Fruit fly (Drosophila melanogaster) whole organism, embryonic: Measurements from ENCODE around the gene Usp8.

Experiments used
- Abd-B ChIP-seq: fragments of 200-800 bp; sonication (Bioruptor generic); optimal IDR thresholded peaks from 2 replicates; lab custom pipeline; 2018; ENCODE audit warnings: missing biosample characterization, mild to moderate bottlenecking, missing genetic modification characterization, moderate library complexity
- B-H2 ChIP-seq: fragments of 200-800 bp; sonication (Bioruptor generic); optimal IDR thresholded peaks from 2 replicates; lab custom pipeline; 2018; ENCODE audit warnings: missing biosample characterization, mild to moderate bottlenecking, missing genetic modification characterization
- BtbVII ChIP-seq: fragments of 200-800 bp; sonication (Bioruptor generic); optimal IDR thresholded peaks from 3 replicates; lab custom pipeline; 2017; ENCODE audit warnings: missing biosample characterization, mild to moderate bottlenecking, missing genetic modification characterization
- CG10462 ChIP-seq: fragments of 200-800 bp; sonication (Bioruptor generic); optimal IDR thresholded peaks from 2 replicates; lab custom pipeline; 2016; ENCODE audit warnings: missing biosample characterization, missing genetic modification characterization
- CG10543 ChIP-seq: fragments of 200-800 bp; sonication (Bioruptor generic); optimal IDR thresholded peaks from 3 replicates; lab custom pipeline; 2017; ENCODE audit warnings: missing biosample characterization, mild to moderate bottlenecking, missing genetic modification characterization, moderate library complexity
- CG11093 ChIP-seq: fragments of 200-800 bp; sonication (Bioruptor generic); IDR thresholded peaks from 3 replicates; pipeline ENCODE4 v1.3.6; 2022; ENCODE audit warnings: missing biosample characterization, missing genetic modification characterization
- CG11247 ChIP-seq: fragments of 200-800 bp; sonication (Bioruptor generic); IDR thresholded peaks from 2 replicates; pipeline ENCODE4 v1.3.6; 2022; ENCODE audit warnings: missing biosample characterization, missing genetic modification characterization
- CG11560 ChIP-seq: fragments of 200-800 bp; sonication (Bioruptor generic); IDR thresholded peaks from 3 replicates; pipeline ENCODE4 v1.3.6; 2022; ENCODE audit warnings: missing biosample characterization, missing genetic modification characterization
- CG13775 ChIP-seq: fragments of 200-800 bp; sonication (Bioruptor generic); optimal IDR thresholded peaks from 3 replicates; lab custom pipeline; 2017; ENCODE audit warnings: missing biosample characterization, mild to moderate bottlenecking, missing genetic modification characterization
- CG14667 ChIP-seq: fragments of 200-800 bp; sonication (Bioruptor generic); IDR thresholded peaks from 2 replicates; pipeline ENCODE4 v1.3.6; 2022; ENCODE audit warnings: missing biosample characterization, missing genetic modification characterization
- CG14710 ChIP-seq: fragments of 200-800 bp; sonication (Bioruptor generic); optimal IDR thresholded peaks from 3 replicates; lab custom pipeline; 2019; ENCODE audit warnings: missing biosample characterization, mild to moderate bottlenecking, missing genetic modification characterization, moderate library complexity
- CG14965 ChIP-seq: fragments of 200-800 bp; sonication (Bioruptor generic); optimal IDR thresholded peaks from 2 replicates; lab custom pipeline; 2016; ENCODE audit warnings: missing biosample characterization, missing genetic modification characterization, borderline replicate concordance
- CG15011 ChIP-seq: fragments of 200-800 bp; sonication (Bioruptor generic); optimal IDR thresholded peaks from 3 replicates; lab custom pipeline; 2018; ENCODE audit warnings: missing biosample characterization, mild to moderate bottlenecking, missing genetic modification characterization
- CG1647 ChIP-seq: fragments of 200-800 bp; sonication (Bioruptor generic); optimal IDR thresholded peaks from 3 replicates; lab custom pipeline; 2016; ENCODE audit warnings: missing biosample characterization, missing genetic modification characterization
- CG17568 ChIP-seq: fragments of 200-800 bp; sonication (Bioruptor generic); optimal IDR thresholded peaks from 2 replicates; lab custom pipeline; 2018; ENCODE audit warnings: missing biosample characterization, mild to moderate bottlenecking, missing genetic modification characterization, moderate library complexity
- CG18599 ChIP-seq: fragments of 200-800 bp; sonication (Bioruptor generic); optimal IDR thresholded peaks from 3 replicates; lab custom pipeline; 2017; ENCODE audit warnings: missing biosample characterization, missing genetic modification characterization, mild to moderate bottlenecking, moderate library complexity, missing genetic modification reagents
- CG34422 ChIP-seq: fragments of 200-800 bp; sonication (Bioruptor generic); IDR thresholded peaks from 3 replicates; pipeline ENCODE4 v1.3.6; 2022; ENCODE audit warnings: missing biosample characterization, missing genetic modification characterization
- CG7745 ChIP-seq: fragments of 200-800 bp; sonication (Bioruptor generic); optimal IDR thresholded peaks from 2 replicates; lab custom pipeline; 2018; ENCODE audit warnings: missing biosample characterization, mild to moderate bottlenecking, missing genetic modification characterization, moderate library complexity
- CG7963 ChIP-seq: fragments of 200-800 bp; sonication (Bioruptor generic); IDR thresholded peaks from 3 replicates; pipeline ENCODE4 v1.3.6; 2022; ENCODE audit warnings: missing biosample characterization, missing genetic modification characterization; ENCODE audit not compliant: partially characterized antibody
- CG9215 ChIP-seq: fragments of 200-800 bp; sonication (Bioruptor generic); IDR thresholded peaks from 2 replicates; pipeline ENCODE4 v1.3.6; 2022; ENCODE audit warnings: missing biosample characterization, missing genetic modification characterization
- CG9727 ChIP-seq: fragments of 200-800 bp; sonication (Bioruptor generic); optimal IDR thresholded peaks from 3 replicates; lab custom pipeline; 2017; ENCODE audit warnings: missing biosample characterization, mild to moderate bottlenecking, missing genetic modification characterization
- CkIIα-i1 ChIP-seq: fragments of 200-800 bp; sonication (Bioruptor generic); IDR thresholded peaks from 2 replicates; pipeline ENCODE4 v1.3.6; 2022; ENCODE audit warnings: missing biosample characterization, missing genetic modification characterization
- D19A ChIP-seq: fragments of 200-800 bp; optimal IDR thresholded peaks from 3 replicates; lab custom pipeline; 2019; ENCODE audit warnings: missing biosample characterization, mild to moderate bottlenecking, missing genetic modification characterization, moderate library complexity
- Dll ChIP-seq: fragments of 200-800 bp; sonication (Bioruptor generic); IDR thresholded peaks from 4 replicates; pipeline ENCODE4 v1.3.6; 2022; ENCODE audit warnings: missing biosample characterization, missing genetic modification characterization; ENCODE audit not compliant: partially characterized antibody
- Elba2 ChIP-seq: fragments of 200-800 bp; sonication (Bioruptor generic); optimal IDR thresholded peaks from 3 replicates; lab custom pipeline; 2016; ENCODE audit warnings: missing biosample characterization, missing genetic modification characterization
- Ets97D ChIP-seq: fragments of 200-800 bp; sonication (Bioruptor generic); optimal IDR thresholded peaks from 3 replicates; lab custom pipeline; 2016; ENCODE audit warnings: missing biosample characterization, missing genetic modification characterization
- NC2β ChIP-seq: fragments of 200-800 bp; sonication (Bioruptor generic); optimal IDR thresholded peaks from 2 replicates; lab custom pipeline; 2016; ENCODE audit warnings: missing biosample characterization, missing genetic modification characterization
- NfI ChIP-seq: fragments of 200-800 bp; sonication (Bioruptor generic); optimal IDR thresholded peaks from 3 replicates; lab custom pipeline; 2018; ENCODE audit warnings: missing biosample characterization, mild to moderate bottlenecking, missing genetic modification characterization, moderate library complexity
- Sin3A ChIP-seq: fragments of >200 bp; optimal IDR thresholded peaks from 2 replicates; lab custom pipeline; 2018
- Six4 ChIP-seq: fragments of 200-800 bp; sonication (Bioruptor generic); optimal IDR thresholded peaks from 2 replicates; lab custom pipeline; 2016; ENCODE audit warnings: missing biosample characterization, missing genetic modification characterization
- Sry-β ChIP-seq: fragments of 200-800 bp; sonication (Bioruptor generic); optimal IDR thresholded peaks from 2 replicates; lab custom pipeline; 2018; ENCODE audit warnings: missing biosample characterization, mild to moderate bottlenecking, missing genetic modification characterization, moderate library complexity
- Stat92E ChIP-seq, 3 experiments: fragments of >200 bp in 2 of 3; fragments of 200-800 bp in 1 of 3; sonication (Bioruptor generic) in 1 of 3; optimal IDR thresholded peaks; 2 replicates each; lab custom pipeline; 2017 to 2019; ENCODE audit warnings: missing biosample characterization in 3 of 3, missing genetic modification characterization in 3 of 3, mild to moderate bottlenecking in 1 of 3, moderate library complexity in 1 of 3
- bbx ChIP-seq: fragments of 200-800 bp; sonication (Bioruptor generic); IDR thresholded peaks from 2 replicates; pipeline ENCODE4 v1.3.6; 2022; ENCODE audit warnings: missing biosample characterization, missing genetic modification characterization; ENCODE audit not compliant: partially characterized antibody
- bsh ChIP-seq, 2 experiments: fragments of 200-800 bp; sonication (Bioruptor generic); optimal IDR thresholded peaks; 2 replicates each; lab custom pipeline; 2017 to 2018; ENCODE audit warnings: mild to moderate bottlenecking in 2 of 2, missing biosample characterization in 2 of 2, missing genetic modification characterization in 2 of 2, moderate library complexity in 1 of 2
- crp ChIP-seq, 2 experiments: fragments of 200-800 bp; sonication (Bioruptor generic); optimal IDR thresholded peaks; 2 replicates in 1 of 2; 3 replicates in 1 of 2; lab custom pipeline; 2017; ENCODE audit warnings: missing biosample characterization in 2 of 2, missing genetic modification characterization in 2 of 2, mild to moderate bottlenecking in 1 of 2, moderate library complexity in 1 of 2
- da ChIP-seq: fragments of 200-800 bp; sonication (Bioruptor generic); optimal IDR thresholded peaks from 2 replicates; lab custom pipeline; 2016; ENCODE audit warnings: missing biosample characterization, missing genetic modification characterization
- dati ChIP-seq: fragments of 200-800 bp; sonication (Bioruptor generic); IDR thresholded peaks from 2 replicates; pipeline ENCODE4 v1.3.6; 2022; ENCODE audit warnings: missing biosample characterization, missing genetic modification characterization
- dmrt99B ChIP-seq: fragments of 200-800 bp; sonication (Bioruptor generic); optimal IDR thresholded peaks from 2 replicates; lab custom pipeline; 2018; ENCODE audit warnings: missing biosample characterization, mild to moderate bottlenecking, missing genetic modification characterization, moderate library complexity
- gce ChIP-seq: fragments of 200-800 bp; sonication (Bioruptor generic); IDR thresholded peaks from 3 replicates; pipeline ENCODE4 v1.3.6; 2022; ENCODE audit warnings: missing biosample characterization, missing genetic modification characterization
- h ChIP-seq: fragments of >200 bp; optimal IDR thresholded peaks from 2 replicates; lab custom pipeline; 2017
- her ChIP-seq: fragments of 200-800 bp; sonication (Bioruptor generic); optimal IDR thresholded peaks from 2 replicates; lab custom pipeline; 2016; ENCODE audit warnings: missing biosample characterization, missing genetic modification characterization
- hth ChIP-seq: fragments of >200 bp; optimal IDR thresholded peaks from 2 replicates; lab custom pipeline; 2017; ENCODE audit warnings: inconsistent platforms
- lab ChIP-seq: fragments of 200-800 bp; sonication (Bioruptor generic); optimal IDR thresholded peaks from 3 replicates; lab custom pipeline; 2017; ENCODE audit warnings: missing biosample characterization, missing genetic modification characterization, mild to moderate bottlenecking, moderate library complexity, missing genetic modification reagents
- mam ChIP-seq: fragments of 200-800 bp; sonication (Bioruptor generic); optimal IDR thresholded peaks from 3 replicates; lab custom pipeline; 2016; ENCODE audit warnings: missing biosample characterization, missing genetic modification characterization
- sna ChIP-seq: fragments of 200-800 bp; sonication (Bioruptor generic); IDR thresholded peaks from 2 replicates; pipeline ENCODE4 v1.3.6; 2022; ENCODE audit warnings: missing biosample characterization, missing genetic modification characterization; ENCODE audit not compliant: partially characterized antibody
- ttk ChIP-seq: fragments of 200-800 bp; sonication (Bioruptor generic); IDR thresholded peaks from 2 replicates; pipeline ENCODE4 v2.1.2; 2022; ENCODE audit warnings: missing biosample characterization, missing genetic modification characterization
- tup ChIP-seq: fragments of 200-800 bp; sonication (Bioruptor generic); optimal IDR thresholded peaks from 2 replicates; lab custom pipeline; 2016; ENCODE audit warnings: missing biosample characterization, mild to moderate bottlenecking, missing genetic modification characterization, moderate library complexity
- unc-4 ChIP-seq: fragments of 200-800 bp; sonication (Bioruptor generic); IDR thresholded peaks from 2 replicates; pipeline ENCODE4 v1.3.6; 2022; ENCODE audit warnings: missing biosample characterization, missing genetic modification characterization; ENCODE audit not compliant: partially characterized antibody
- vnd ChIP-seq: fragments of 200-800 bp; sonication (Bioruptor generic); IDR thresholded peaks from 3 replicates; pipeline ENCODE4 v1.3.6; 2022; ENCODE audit warnings: missing biosample characterization, missing genetic modification characterization; ENCODE audit not compliant: partially characterized antibody

The Usp8 gene

DNA sequence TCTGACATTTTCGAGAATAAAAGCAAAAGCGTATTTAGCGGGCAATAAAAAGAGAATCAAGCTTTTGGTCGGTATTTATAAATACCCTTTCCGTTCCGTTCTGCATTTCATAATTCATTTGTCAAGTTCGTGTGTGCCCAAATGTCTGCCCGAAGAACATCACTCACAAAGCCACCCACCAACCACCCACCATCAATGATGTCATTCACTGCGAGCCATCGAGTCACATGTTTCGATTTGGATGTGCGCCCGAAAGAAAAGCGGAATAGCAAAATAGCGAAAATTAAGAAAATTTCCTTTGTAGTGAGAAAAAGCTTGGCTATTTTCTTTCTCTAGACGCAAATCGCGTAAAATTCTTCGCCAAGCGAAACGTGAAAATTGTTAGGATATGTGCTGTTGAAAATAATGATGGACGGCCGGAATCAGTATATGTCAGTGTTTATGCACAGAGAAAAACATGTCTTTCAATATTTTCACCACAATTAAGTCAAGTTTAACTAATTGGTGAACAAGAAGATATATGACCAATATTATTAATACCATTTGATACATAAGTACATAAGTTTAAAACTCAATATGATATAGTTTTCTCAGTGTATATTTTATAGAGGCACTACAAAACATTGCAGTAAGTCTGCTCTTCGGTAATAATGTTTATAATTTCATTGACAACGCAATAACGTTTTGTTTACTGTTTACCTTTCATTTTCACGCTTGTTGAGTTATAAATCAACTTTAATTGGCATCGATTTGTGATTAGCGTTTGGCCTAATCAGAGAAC is 17.2 kb downstream of the Usp8 start (continued):
- TF ChIP-seq Sin3A (no peak), h (lab: Kevin White, UChicago) (no peak), CG14710 (tag; lab: Kevin White, UChicago) (peak; percentile 8), CG10543 (GFP tag; lab: Kevin White, UChicago) (peak; percentile 72), tup (GFP tag; lab: Kevin White, UChicago) (no peak), D19A (peak; percentile 6), Ets97D (GFP tag; lab: Kevin White, UChicago) (peak; percentile 8), crp (GFP tag; optimal IDR thresholded peaks at IDR 0.05; lab: Kevin White, UChicago) (no peak), vnd (GFP tag; lab: Robert Waterston, UW) (no peak), mam (peak; percentile 53), Stat92E (GFP tag; optimal IDR thresholded peaks at IDR 0.05; lab: Kevin White, UChicago) (no peak), CG7745 (tag; lab: Kevin White, UChicago) (no peak), CG14667 (GFP tag; lab: Robert Waterston, UW) (0 out of 2 replicates have a peak, but pooled peaks have one; percentile 8), CG11093 (GFP tag; lab: Robert Waterston, UW) (no peak), da (GFP tag; lab: Kevin White, UChicago) (no peak), CG18599 (GFP tag; lab: Kevin White, UChicago) (peak; percentile 69), B-H2 (GFP tag; lab: Kevin White, UChicago) (no peak), unc-4 (GFP tag; lab: Robert Waterston, UW) (no peak), Dll (GFP tag; lab: Robert Waterston, UW) (no peak), NfI (GFP tag; lab: Kevin White, UChicago) (peak; percentile 47), ttk (GFP tag; lab: Robert Waterston, UW) (0 out of 2 replicates have a peak, but pooled peaks have one; percentile 28), hth (lab: Kevin White, UChicago) (no peak), CkIIα-i1 (no peak), CG1647 (no peak), CG7963 (GFP tag; lab: Robert Waterston, UW) (no peak), bbx (GFP tag; lab: Robert Waterston, UW) (no peak), CG11560 (no peak), BtbVII (GFP tag; lab: Kevin White, UChicago) (peak; percentile 56), NC2β (GFP tag; lab: Kevin White, UChicago) (no peak), CG17568 (GFP tag; lab: Kevin White, UChicago) (peak; percentile 41), sna (GFP tag; lab: Robert Waterston, UW) (no peak), CG9215 (GFP tag; lab: Robert Waterston, UW) (no peak), gce (GFP tag; lab: Robert Waterston, UW) (no peak; the same call in 2 of the 3 replicates), her (GFP tag; lab: Kevin White, UChicago) (no peak), dmrt99B (peak; percentile 71), CG15011 (GFP tag; lab: Kevin White, UChicago) (no peak), CG13775 (GFP tag; lab: Kevin White, UChicago) (no peak), Abd-B (GFP tag; lab: Kevin White, UChicago) (peak; percentile 6), Elba2 (GFP tag; lab: Kevin White, UChicago) (no peak), bsh (GFP tag; optimal IDR thresholded peaks at IDR 0.05; lab: Kevin White, UChicago) (peak in 1 of 2 experiments; percentile 56), dati (no peak), Sry-β (no peak), CG10462 (GFP tag; lab: Kevin White, UChicago) (no peak), CG34422 (GFP tag; lab: Robert Waterston, UW) (no peak), Six4 (GFP tag; lab: Kevin White, UChicago) (peak; percentile 37), lab (peak; percentile 81), CG11247 (GFP tag; lab: Robert Waterston, UW) (no peak), CG14965 (GFP tag; lab: Kevin White, UChicago) (no peak), CG9727 (GFP tag; lab: Kevin White, UChicago) (peak; percentile 65)
